Worm (Caenorhabditis elegans) whole organism, midembryonic: Measurements from ENCODE around the gene C45G9.6.

Source experiments
- T22C8.4 ChIP-seq: fragments of 200-800 bp; sonication (Bioruptor generic); IDR thresholded peaks from 2 replicates; pipeline ENCODE4 v1.3.6; 2022; ENCODE audit warnings: missing genetic modification characterization, missing compliant biosample characterization
- med-1 ChIP-seq: sonication (generic microtip); optimal IDR thresholded peaks from 2 replicates; lab custom pipeline; 2017; ENCODE audit warnings: missing genetic modification characterization, mild to moderate bottlenecking, missing compliant biosample characterization, antibody characterized with exemption, missing genetic modification reagents; ENCODE audit not compliant: insufficient read depth
- ztf-23 ChIP-seq: fragments of 200-800 bp; sonication (Bioruptor generic); IDR thresholded peaks from 2 replicates; pipeline ENCODE4 v1.3.6; 2022; ENCODE audit warnings: missing genetic modification reagents, missing genetic modification characterization, missing compliant biosample characterization

DNA sequence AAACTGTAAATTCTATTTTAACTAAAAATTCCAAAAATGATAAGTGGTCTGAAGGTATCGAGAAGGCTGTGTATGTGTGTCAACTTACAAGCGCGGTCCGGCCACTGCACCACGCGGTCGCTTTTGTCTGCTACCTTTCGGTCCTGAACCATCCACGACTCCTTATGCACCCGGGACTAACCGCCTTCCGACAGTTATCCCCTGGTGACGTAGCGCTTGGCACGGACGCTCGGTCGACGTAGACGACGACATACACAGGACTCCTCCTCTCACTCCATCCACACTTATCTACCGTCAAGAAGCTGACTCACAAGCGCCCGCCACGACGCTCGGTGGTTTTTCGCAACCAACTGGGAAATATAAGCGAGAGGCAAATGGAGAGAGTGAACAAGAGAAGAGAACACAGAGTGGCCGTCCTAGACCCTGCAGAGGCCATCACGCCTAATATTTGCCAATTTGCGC, 4.9 kb upstream of the C45G9.6 start:
- peak; percentile 85 for TF ChIP-seq T22C8.4
- peak; percentile 29 for TF ChIP-seq med-1 (GFP tag; lab: Kevin White, UChicago)
- peak; percentile 95 for TF ChIP-seq ztf-23
